Fruit fly (Drosophila melanogaster) S2 (cell line): ENCODE results near the gene Arl4.

ENCODE experiments used
- CG8478 ChIP-seq: fragments of >200 bp; optimal IDR thresholded peaks from 2 replicates; lab custom pipeline; 2018
- CTCF ChIP-seq, 2 experiments: fragments of >200 bp; optimal IDR thresholded peaks; 2 replicates each; lab custom pipeline; 2018

- no peak for TF ChIP-seq CG8478
- TF ChIP-seq CTCF (optimal IDR thresholded peaks at IDR 0.05; lab: Kevin White, UChicago): peak in 1 of 2 experiments; percentile 4
Observed at dm6 chr4:179062-179919, at the start of gene Arl4.
